Fruit fly (Drosophila melanogaster) whole organism, embryonic: Measurements from ENCODE around the gene Grip91.
A peak's percentile ranks its signal among the peaks of the same experiment; 100 is the strongest.

Source experiments
- B-H1 ChIP-seq: fragments of 200-800 bp; sonication (Bioruptor generic); IDR thresholded peaks from 3 replicates; pipeline ENCODE4 v1.3.6; 2022; ENCODE audit warnings: missing biosample characterization, missing genetic modification characterization
- CG10654 ChIP-seq: fragments of 200-800 bp; sonication (Bioruptor generic); optimal IDR thresholded peaks from 2 replicates; lab custom pipeline; 2016; ENCODE audit warnings: missing biosample characterization, missing genetic modification characterization
- CG10959 ChIP-seq: fragments of 200-800 bp; sonication (Bioruptor generic); IDR thresholded peaks from 2 replicates; pipeline ENCODE4 v1.3.6; 2022; ENCODE audit warnings: missing biosample characterization, missing genetic modification characterization
- CG12299 ChIP-seq: fragments of 200-800 bp; sonication (Bioruptor generic); optimal IDR thresholded peaks from 2 replicates; lab custom pipeline; 2018; ENCODE audit warnings: missing biosample characterization, mild to moderate bottlenecking, missing genetic modification characterization
- CG12744 ChIP-seq: fragments of 200-800 bp; sonication (Bioruptor generic); optimal IDR thresholded peaks from 2 replicates; lab custom pipeline; 2016; ENCODE audit warnings: missing biosample characterization, missing genetic modification characterization
- CG14050 ChIP-seq: fragments of 200-800 bp; sonication (Bioruptor generic); IDR thresholded peaks from 3 replicates; pipeline ENCODE4 v1.3.6; 2022; ENCODE audit warnings: missing biosample characterization, missing genetic modification characterization
- CG1529 ChIP-seq: fragments of 200-800 bp; sonication (Bioruptor generic); optimal IDR thresholded peaks from 3 replicates; lab custom pipeline; 2018; ENCODE audit warnings: missing biosample characterization, missing genetic modification characterization
- CG15601 ChIP-seq: fragments of 200-800 bp; sonication (Bioruptor generic); optimal IDR thresholded peaks from 3 replicates; lab custom pipeline; 2019; ENCODE audit warnings: missing biosample characterization, mild to moderate bottlenecking, missing genetic modification characterization, moderate library complexity
- CG17912 ChIP-seq: fragments of 200-800 bp; sonication (Bioruptor generic); optimal IDR thresholded peaks from 2 replicates; lab custom pipeline; 2018; ENCODE audit warnings: missing biosample characterization, mild to moderate bottlenecking, missing genetic modification characterization
- CG2889 ChIP-seq: fragments of 200-800 bp; sonication (Bioruptor generic); IDR thresholded peaks from 3 replicates; pipeline ENCODE4 v1.3.6; 2022; ENCODE audit warnings: missing biosample characterization, missing genetic modification characterization
- CG31365 ChIP-seq: fragments of 200-800 bp; sonication (Bioruptor generic); optimal IDR thresholded peaks from 2 replicates; lab custom pipeline; 2018; ENCODE audit warnings: missing biosample characterization, mild to moderate bottlenecking, missing genetic modification characterization
- CG3995 ChIP-seq: fragments of 200-800 bp; sonication (Bioruptor generic); optimal IDR thresholded peaks from 3 replicates; lab custom pipeline; 2016; ENCODE audit warnings: missing biosample characterization, missing genetic modification characterization
- CG4360 ChIP-seq: fragments of 200-800 bp; sonication (Bioruptor generic); IDR thresholded peaks from 2 replicates; pipeline ENCODE4 v1.3.6; 2022; ENCODE audit warnings: missing biosample characterization, missing genetic modification characterization
- CG43689 ChIP-seq: fragments of 200-800 bp; sonication (Bioruptor generic); IDR thresholded peaks from 2 replicates; pipeline ENCODE4 v1.3.6; 2022; ENCODE audit warnings: missing biosample characterization, missing genetic modification characterization
- CG4617 ChIP-seq: fragments of 200-800 bp; sonication (Bioruptor generic); optimal IDR thresholded peaks from 3 replicates; lab custom pipeline; 2016; ENCODE audit warnings: missing biosample characterization, missing genetic modification characterization, borderline replicate concordance
- CG5245 ChIP-seq: fragments of 200-800 bp; sonication (Bioruptor generic); optimal IDR thresholded peaks from 3 replicates; lab custom pipeline; 2016; ENCODE audit warnings: missing biosample characterization, missing genetic modification characterization
- CG6254 ChIP-seq: fragments of 200-800 bp; sonication (Bioruptor generic); optimal IDR thresholded peaks from 3 replicates; lab custom pipeline; 2017; ENCODE audit warnings: mild to moderate bottlenecking, missing biosample characterization, missing genetic modification reagents, missing genetic modification characterization
- CG7556 ChIP-seq: fragments of 200-800 bp; sonication (Bioruptor generic); optimal IDR thresholded peaks from 2 replicates; lab custom pipeline; 2017; ENCODE audit warnings: missing biosample characterization, mild to moderate bottlenecking, missing genetic modification characterization
- CG8089 ChIP-seq: fragments of 200-800 bp; sonication (Bioruptor generic); optimal IDR thresholded peaks from 3 replicates; lab custom pipeline; 2016; ENCODE audit warnings: missing biosample characterization, missing genetic modification characterization
- CG8478 ChIP-seq: fragments of >200 bp; optimal IDR thresholded peaks from 2 replicates; lab custom pipeline; 2018
- CG9932 ChIP-seq: fragments of 200-800 bp; sonication (Bioruptor generic); IDR thresholded peaks from 2 replicates; pipeline ENCODE4 v1.3.6; 2022; ENCODE audit warnings: missing biosample characterization, missing genetic modification characterization
- Dbx ChIP-seq: fragments of 200-800 bp; sonication (Bioruptor generic); IDR thresholded peaks from 3 replicates; pipeline ENCODE4 v1.3.6; 2022; ENCODE audit warnings: missing biosample characterization, missing genetic modification characterization
- Drgx ChIP-seq: fragments of 200-800 bp; sonication (Bioruptor generic); IDR thresholded peaks from 2 replicates; pipeline ENCODE4 v1.3.6; 2022; ENCODE audit warnings: missing biosample characterization, missing genetic modification characterization
- Eip74EF ChIP-seq, 2 experiments: fragments of 200-800 bp in 1 of 2; fragments of >200 bp in 1 of 2; sonication (Bioruptor generic) in 1 of 2; optimal IDR thresholded peaks; 2 replicates each; lab custom pipeline; 2017 to 2019; ENCODE audit warnings: missing biosample characterization in 2 of 2, missing genetic modification characterization in 2 of 2, mild to moderate bottlenecking in 1 of 2, moderate library complexity in 1 of 2
- H2.0 ChIP-seq: fragments of 200-800 bp; sonication (Bioruptor generic); IDR thresholded peaks from 2 replicates; pipeline ENCODE4 v1.3.6; 2022; ENCODE audit warnings: missing biosample characterization, missing genetic modification characterization
- Lim3 ChIP-seq: fragments of 200-800 bp; sonication (Bioruptor generic); IDR thresholded peaks from 2 replicates; pipeline ENCODE4 v1.3.6; 2022; ENCODE audit warnings: missing biosample characterization, missing genetic modification characterization
- Mrtf ChIP-seq: fragments of 200-800 bp; sonication (Bioruptor generic); IDR thresholded peaks from 3 replicates; pipeline ENCODE4 v1.3.6; 2022; ENCODE audit warnings: missing biosample characterization, missing genetic modification characterization
- Oli ChIP-seq: fragments of 200-800 bp; sonication (Bioruptor generic); optimal IDR thresholded peaks from 2 replicates; lab custom pipeline; 2018; ENCODE audit warnings: missing biosample characterization, mild to moderate bottlenecking, missing genetic modification characterization, moderate library complexity
- Optix ChIP-seq: fragments of 200-800 bp; sonication (Bioruptor generic); IDR thresholded peaks from 3 replicates; pipeline ENCODE4 v1.3.6; 2022; ENCODE audit warnings: missing biosample characterization, missing genetic modification characterization
- Pdp1 ChIP-seq, 2 experiments: fragments of 200-800 bp; sonication (Bioruptor generic); optimal IDR thresholded peaks; 3 replicates each; lab custom pipeline; 2016; ENCODE audit warnings: missing biosample characterization in 2 of 2, missing genetic modification characterization in 2 of 2, mild to moderate bottlenecking in 1 of 2, moderate library complexity in 1 of 2
- Scr ChIP-seq: fragments of 200-800 bp; sonication (Bioruptor generic); IDR thresholded peaks from 2 replicates; pipeline ENCODE4 v1.3.6; 2022; ENCODE audit warnings: missing biosample characterization, missing genetic modification characterization; ENCODE audit not compliant: partially characterized antibody
- Sry-β ChIP-seq: fragments of 200-800 bp; sonication (Bioruptor generic); optimal IDR thresholded peaks from 2 replicates; lab custom pipeline; 2018; ENCODE audit warnings: missing biosample characterization, mild to moderate bottlenecking, missing genetic modification characterization, moderate library complexity
- Tbp ChIP-seq: fragments of >200 bp; optimal IDR thresholded peaks from 2 replicates; lab custom pipeline; 2018; ENCODE audit warnings: missing biosample characterization, missing genetic modification characterization
- Xrp1 ChIP-seq: fragments of 200-800 bp; sonication (Bioruptor generic); IDR thresholded peaks from 2 replicates; pipeline ENCODE4 v1.3.6; 2022; ENCODE audit warnings: missing biosample characterization, missing genetic modification characterization
- abd-A ChIP-seq: fragments of 200-800 bp; sonication (Bioruptor generic); optimal IDR thresholded peaks from 3 replicates; lab custom pipeline; 2019; ENCODE audit warnings: missing biosample characterization, mild to moderate bottlenecking, missing genetic modification characterization, moderate library complexity
- bab2 ChIP-seq: fragments of 200-800 bp; sonication (Bioruptor generic); optimal IDR thresholded peaks from 2 replicates; lab custom pipeline; 2016; ENCODE audit warnings: missing biosample characterization, missing genetic modification characterization
- cwo ChIP-seq: fragments of 200-800 bp; sonication (Bioruptor generic); optimal IDR thresholded peaks from 3 replicates; lab custom pipeline; 2017; ENCODE audit warnings: missing biosample characterization, missing genetic modification characterization, mild to moderate bottlenecking, moderate library complexity, missing genetic modification reagents
- disco-r ChIP-seq: fragments of 200-800 bp; sonication (Bioruptor generic); optimal IDR thresholded peaks from 2 replicates; lab custom pipeline; 2016; ENCODE audit warnings: missing biosample characterization, missing genetic modification characterization
- dpn ChIP-seq, 2 experiments: fragments of 200-800 bp; sonication (Bioruptor generic); optimal IDR thresholded peaks; 3 replicates each; lab custom pipeline; 2016; ENCODE audit warnings: missing biosample characterization in 2 of 2, missing genetic modification characterization in 2 of 2
- ewg ChIP-seq: fragments of 200-800 bp; sonication (Bioruptor generic); optimal IDR thresholded peaks from 3 replicates; lab custom pipeline; 2017; ENCODE audit warnings: mild to moderate bottlenecking, missing biosample characterization, missing genetic modification reagents, missing genetic modification characterization
- fd96Cb ChIP-seq: fragments of 200-800 bp; sonication (Bioruptor generic); optimal IDR thresholded peaks from 2 replicates; lab custom pipeline; 2018; ENCODE audit warnings: missing biosample characterization, mild to moderate bottlenecking, missing genetic modification characterization, moderate library complexity
- ftz-f1 ChIP-seq: fragments of 200-800 bp; sonication (Bioruptor generic); optimal IDR thresholded peaks from 2 replicates; lab custom pipeline; 2016; ENCODE audit warnings: missing biosample characterization, missing genetic modification characterization
- ham ChIP-seq: fragments of 200-800 bp; sonication (Bioruptor generic); IDR thresholded peaks from 2 replicates; pipeline ENCODE4 v1.3.6; 2022; ENCODE audit warnings: missing biosample characterization, missing genetic modification characterization
- hth ChIP-seq: fragments of >200 bp; optimal IDR thresholded peaks from 2 replicates; lab custom pipeline; 2017; ENCODE audit warnings: inconsistent platforms
- insv ChIP-seq, 2 experiments: fragments of 200-800 bp; sonication (Bioruptor generic); optimal IDR thresholded peaks; 3 replicates each; lab custom pipeline; 2016 to 2018; ENCODE audit warnings: missing biosample characterization in 2 of 2, missing genetic modification characterization in 2 of 2
- lbe ChIP-seq: fragments of 200-800 bp; sonication (Bioruptor generic); optimal IDR thresholded peaks from 2 replicates; lab custom pipeline; 2016; ENCODE audit warnings: missing biosample characterization, mild to moderate bottlenecking, missing genetic modification characterization
- lmd ChIP-seq: fragments of 200-800 bp; sonication (Bioruptor generic); IDR thresholded peaks from 2 replicates; pipeline ENCODE4 v1.3.6; 2022; ENCODE audit warnings: missing biosample characterization, missing genetic modification characterization
- nerfin-1 ChIP-seq: fragments of 200-800 bp; sonication (Bioruptor generic); optimal IDR thresholded peaks from 3 replicates; lab custom pipeline; 2019; ENCODE audit warnings: missing biosample characterization, mild to moderate bottlenecking, missing genetic modification characterization, moderate library complexity
- sqz ChIP-seq: fragments of 200-800 bp; sonication (Bioruptor generic); optimal IDR thresholded peaks from 3 replicates; lab custom pipeline; 2018; ENCODE audit warnings: missing biosample characterization, mild to moderate bottlenecking, missing genetic modification characterization
- wdn ChIP-seq: fragments of 200-800 bp; sonication (Bioruptor generic); IDR thresholded peaks from 2 replicates; pipeline ENCODE4 v1.3.6; 2022; ENCODE audit warnings: missing biosample characterization, missing genetic modification characterization
- wek ChIP-seq: fragments of 200-800 bp; sonication (Bioruptor generic); optimal IDR thresholded peaks from 3 replicates; lab custom pipeline; 2018; ENCODE audit warnings: missing biosample characterization, mild to moderate bottlenecking, missing genetic modification characterization, moderate library complexity

The Grip91 gene

DNA sequence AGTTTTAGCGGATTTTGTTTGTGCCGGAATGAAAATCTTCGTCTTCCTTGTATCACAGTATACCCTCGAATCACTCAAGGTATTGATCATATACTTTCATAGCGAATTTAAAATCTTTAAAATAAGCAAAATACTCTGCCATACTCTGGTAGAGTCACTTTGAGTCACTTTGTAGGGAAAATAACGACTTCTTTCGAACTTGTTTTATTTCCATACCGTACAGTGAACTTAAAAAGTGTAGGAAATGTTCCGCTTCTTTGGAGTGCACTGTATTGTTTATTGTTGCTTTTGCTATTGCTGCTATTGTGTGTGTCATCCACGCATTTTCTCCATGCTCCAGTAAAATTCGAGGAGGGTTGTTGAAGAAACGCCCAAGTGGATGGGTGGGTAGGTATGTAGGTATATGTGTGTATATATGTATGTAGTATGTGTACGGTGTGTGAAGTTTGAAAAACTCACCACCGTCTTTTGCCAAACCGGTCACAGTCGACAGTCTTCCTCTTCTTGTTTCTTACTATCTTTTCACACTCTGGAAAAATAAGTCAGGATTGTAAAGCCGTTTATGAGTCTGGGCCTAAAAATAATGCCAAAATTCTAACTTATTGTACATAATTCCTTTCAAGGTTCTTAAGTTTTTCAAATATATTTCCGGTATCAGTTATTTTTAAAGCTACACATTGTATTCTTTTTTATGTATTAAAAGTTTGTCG, 44.6 kb upstream of the Grip91 start (continued):
- TF ChIP-seq CG2889 (no peak), CG5245 (no peak), CG10654 (no peak), Mrtf (no peak), bab2 (GFP tag; lab: Kevin White, UChicago) (peak; percentile 16), CG4617 (no peak), Oli (peak; percentile 58), CG8089 (GFP tag; lab: Kevin White, UChicago) (no peak), cwo (GFP tag; lab: Kevin White, UChicago) (no peak), Sry-β (GFP tag; lab: Kevin White, UChicago) (no peak), Lim3 (GFP tag; lab: Robert Waterston, UW) (no peak), Drgx (GFP tag; lab: Robert Waterston, UW) (no peak), abd-A (tag; lab: Kevin White, UChicago) (peak; percentile 74), disco-r (GFP tag; lab: Kevin White, UChicago) (no peak), CG9932 (GFP tag; lab: Robert Waterston, UW) (peak; percentile 36; the same call in 1 of the 2 replicates), insv (GFP tag; optimal IDR thresholded peaks at IDR 0.05; lab: Kevin White, UChicago) (no peak), Pdp1 (GFP tag; optimal IDR thresholded peaks at IDR 0.05; lab: Kevin White, UChicago) (peak; percentile 9 to 29), CG31365 (tag; lab: Kevin White, UChicago) (no peak), Xrp1 (GFP tag; lab: Robert Waterston, UW) (peak; percentile 59; the same call in 1 of the 2 replicates), CG10959 (no peak), CG17912 (no peak), lbe (GFP tag; lab: Kevin White, UChicago) (no peak), Dbx (GFP tag; lab: Robert Waterston, UW) (peak; percentile 35; the same call in 1 of the 3 replicates), H2.0 (GFP tag; lab: Robert Waterston, UW) (no peak), wdn (GFP tag; lab: Robert Waterston, UW) (no peak), CG6254 (GFP tag; lab: Kevin White, UChicago) (no peak), B-H1 (GFP tag; lab: Robert Waterston, UW) (no peak), Optix (0 out of 3 replicates have a peak, but pooled peaks have one; percentile 10), Tbp (GFP tag; lab: Kevin White, UChicago) (no peak), ham (GFP tag; lab: Robert Waterston, UW) (no peak), CG7556 (GFP tag; lab: Kevin White, UChicago) (peak; percentile 63), CG43689 (GFP tag; lab: Robert Waterston, UW) (no peak), dpn (GFP tag; optimal IDR thresholded peaks at IDR 0.05; lab: Kevin White, UChicago) (peak; percentile 22 to 45), CG14050 (no peak), CG15601 (tag; lab: Kevin White, UChicago) (peak; percentile 15), CG8478 (lab: Kevin White, UChicago) (no peak), CG4360 (GFP tag; lab: Robert Waterston, UW) (no peak), wek (no peak), CG12299 (tag; lab: Kevin White, UChicago) (no peak), Eip74EF (GFP tag; optimal IDR thresholded peaks at IDR 0.05; lab: Kevin White, UChicago) (no peak), Scr (GFP tag; lab: Robert Waterston, UW) (no peak), ftz-f1 (no peak), lmd (GFP tag; lab: Robert Waterston, UW) (peak; percentile 44; the same call in 1 of the 2 replicates), nerfin-1 (tag; lab: Kevin White, UChicago) (peak; percentile 89), CG12744 (no peak), fd96Cb (tag; lab: Kevin White, UChicago) (peak; percentile 25), sqz (GFP tag; lab: Kevin White, UChicago) (peak; percentile 17), ewg (peak; percentile 10), CG1529 (GFP tag; lab: Kevin White, UChicago) (no peak), CG3995 (GFP tag; lab: Kevin White, UChicago) (peak; percentile 17), hth (no peak)
